Fruit fly (Drosophila melanogaster): ENCODE results near the gene barr.

The barr gene

DNA sequence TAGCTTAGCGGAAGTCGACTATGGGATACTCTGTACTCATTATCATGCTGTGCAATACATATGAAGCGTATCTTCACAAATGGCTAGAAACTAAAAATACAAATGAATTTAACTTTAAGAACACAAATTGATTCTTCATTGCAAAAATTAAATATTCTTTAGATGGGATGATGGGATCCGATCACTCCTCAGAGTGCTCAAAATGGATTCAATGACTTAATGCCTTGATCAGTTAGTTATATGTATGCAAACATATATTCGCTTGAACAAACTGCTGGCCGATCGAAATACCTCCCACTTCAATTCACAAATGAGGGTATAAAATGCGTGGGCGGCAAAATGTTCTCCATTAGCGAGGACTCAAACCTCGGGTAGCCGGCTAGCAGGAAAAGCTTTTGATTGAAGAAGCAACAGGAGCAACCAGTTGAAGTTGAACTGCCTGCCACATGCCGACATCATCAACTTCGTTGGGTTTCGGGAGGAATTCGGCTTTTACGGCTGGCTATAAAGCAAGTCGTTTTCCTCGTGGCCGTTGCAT is 33.7 kb downstream of the barr start, which contains the start of gene sNPF:
Gene sNPF, plus strand, starts transcription at position 534 of the 538 bp plus-strand sequence.
- no peak for TF ChIP-seq CG8478 (optimal IDR thresholded peaks at IDR 0.05)
- no peak for TF ChIP-seq CTCF (optimal IDR thresholded peaks at IDR 0.05)

DNA sequence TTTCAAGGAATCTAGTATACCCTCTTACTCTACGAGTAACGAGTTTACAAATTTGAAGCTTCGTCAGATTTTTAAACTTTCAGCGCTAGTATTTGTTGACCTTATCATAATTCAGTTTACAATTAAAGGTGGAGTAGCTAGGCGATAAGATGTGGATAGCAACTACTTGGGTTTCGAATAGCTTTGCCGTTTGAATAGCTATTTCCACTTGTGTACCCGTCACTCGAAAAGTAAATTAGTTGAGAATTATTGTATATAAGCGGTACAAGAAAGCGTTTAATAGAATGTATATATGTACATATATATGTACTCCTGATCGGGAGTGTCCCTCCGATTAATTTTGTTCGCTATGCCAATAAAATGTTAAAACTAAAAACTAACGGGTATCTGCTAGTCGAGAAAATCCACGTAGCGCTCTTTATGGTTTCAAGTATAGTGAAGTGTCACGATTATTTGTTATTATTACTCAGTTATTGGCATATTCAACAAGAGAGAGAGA is 34.8 kb downstream of the barr start:
- TF ChIP-seq CTCF (optimal IDR thresholded peaks at IDR 0.05) (no peak), CG8478 (optimal IDR thresholded peaks at IDR 0.05) (no peak)

DNA sequence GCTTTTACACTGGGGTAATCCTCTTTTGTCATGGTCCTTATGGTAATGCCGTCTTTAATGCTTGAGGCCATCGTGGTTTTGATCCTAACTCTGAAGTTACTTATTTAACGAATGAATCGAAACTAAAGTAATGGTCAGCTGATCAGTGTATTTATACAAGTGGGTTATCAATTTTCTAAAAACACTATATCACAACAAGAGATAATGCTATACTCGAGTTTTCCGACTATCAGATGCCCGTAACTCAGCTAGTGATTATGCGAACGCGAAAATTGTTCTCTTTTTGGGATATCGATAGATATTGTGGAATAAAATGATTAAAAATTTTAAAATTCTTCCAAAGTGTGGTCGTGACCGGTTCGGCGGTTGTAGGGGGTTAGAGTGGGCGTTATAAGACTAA is 35.5 kb downstream of the barr start, which contains the start of gene AANATL3:
Gene AANATL3, minus strand, starts transcription at position 101 of the 400 bp plus-strand sequence.
- TF ChIP-seq CTCF (optimal IDR thresholded peaks at IDR 0.05) (no peak), CG8478 (optimal IDR thresholded peaks at IDR 0.05) (no peak)

DNA sequence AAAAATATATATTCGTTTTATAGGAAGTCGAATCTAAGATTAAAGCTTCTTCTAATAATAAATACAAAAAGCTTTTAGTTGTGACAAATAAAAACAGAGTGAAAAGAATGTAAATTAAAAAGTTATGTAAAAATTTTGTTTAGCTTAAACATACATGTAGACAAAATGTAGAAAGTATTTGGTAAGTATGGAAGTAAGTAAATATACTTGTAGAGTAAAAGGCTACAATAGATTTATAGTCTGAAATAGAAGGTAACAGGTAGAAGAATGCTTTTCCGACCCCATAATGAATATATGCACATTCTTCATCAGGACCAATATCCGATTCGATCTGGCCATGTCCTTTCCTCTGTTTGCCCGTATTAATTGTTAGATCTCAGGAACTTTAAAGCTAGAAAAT is 36.8 kb downstream of the barr start:
- no peak for TF ChIP-seq CG8478 (optimal IDR thresholded peaks at IDR 0.05)
- TF ChIP-seq CTCF (optimal IDR thresholded peaks at IDR 0.05) = no peak

DNA sequence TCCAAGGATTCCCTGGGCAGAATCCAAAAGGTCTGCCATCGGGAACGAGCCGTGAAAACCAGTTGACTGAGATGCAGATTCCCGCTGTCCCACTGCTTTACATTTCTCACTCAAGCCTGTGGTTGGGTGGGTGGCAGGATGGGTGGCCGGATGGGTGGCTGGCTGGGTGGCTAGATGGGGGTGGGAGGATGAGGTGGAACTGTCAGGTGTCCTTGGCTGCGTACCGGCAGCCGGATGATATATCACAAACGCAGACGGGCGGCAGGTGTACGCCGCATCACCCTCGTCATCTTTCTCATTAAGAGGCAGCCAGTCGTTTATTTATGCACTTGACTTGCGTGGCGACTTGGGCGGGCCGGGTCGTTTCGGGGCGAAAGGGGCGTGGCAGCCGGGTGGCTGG is 41.1 kb downstream of the barr start:
- no peak for TF ChIP-seq CTCF (optimal IDR thresholded peaks at IDR 0.05)
- TF ChIP-seq CG8478 (optimal IDR thresholded peaks at IDR 0.05) = no peak

DNA sequence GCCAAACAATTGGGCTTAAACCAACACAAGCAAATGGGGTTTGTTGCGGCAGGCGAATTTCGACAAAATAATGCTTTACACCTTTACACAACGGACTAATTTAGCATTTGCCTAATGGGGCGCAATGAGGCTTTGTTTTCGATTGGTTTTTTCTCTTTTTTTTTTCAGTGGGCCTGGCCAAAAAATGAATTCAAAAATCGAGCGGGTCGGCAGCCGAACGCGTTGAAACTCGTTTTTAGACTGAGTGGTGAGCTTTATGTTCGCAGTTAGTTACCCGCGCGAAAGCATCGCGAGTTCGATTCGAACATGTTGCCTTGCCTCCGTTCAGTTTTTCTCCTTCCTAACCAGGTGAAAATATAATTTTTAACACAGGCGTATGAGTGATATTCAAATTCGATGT is 44.1 kb downstream of the barr start, which contains the start of gene CG43861:
Gene CG43861, minus strand, starts transcription at position 228 of the 400 bp plus-strand sequence.
- TF ChIP-seq CTCF (optimal IDR thresholded peaks at IDR 0.05) (no peak), CG8478 (optimal IDR thresholded peaks at IDR 0.05) (no peak)

DNA sequence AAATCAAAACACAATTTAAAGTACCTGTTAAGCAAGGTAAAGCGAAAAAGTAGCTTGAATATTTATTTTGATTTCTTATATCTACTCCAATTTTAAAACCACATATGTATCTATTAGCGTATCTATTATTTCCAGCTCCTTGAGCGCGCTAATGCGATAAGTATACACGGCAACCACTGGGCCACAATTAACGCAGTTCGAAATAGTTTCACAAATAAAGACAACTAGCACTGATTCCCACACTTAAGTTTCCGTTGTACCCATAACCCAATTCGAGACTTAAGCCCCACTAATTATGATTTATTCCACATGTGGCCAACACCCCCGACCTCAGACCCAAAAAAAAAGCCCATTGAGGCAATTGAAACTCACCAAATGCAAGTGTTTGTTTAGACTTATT is 44.7 kb downstream of the barr start:
- TF ChIP-seq CG8478 (optimal IDR thresholded peaks at IDR 0.05) = no peak
